Worm (Caenorhabditis elegans): Measurements from ENCODE around the gene Y105C5B.18.

DNA sequence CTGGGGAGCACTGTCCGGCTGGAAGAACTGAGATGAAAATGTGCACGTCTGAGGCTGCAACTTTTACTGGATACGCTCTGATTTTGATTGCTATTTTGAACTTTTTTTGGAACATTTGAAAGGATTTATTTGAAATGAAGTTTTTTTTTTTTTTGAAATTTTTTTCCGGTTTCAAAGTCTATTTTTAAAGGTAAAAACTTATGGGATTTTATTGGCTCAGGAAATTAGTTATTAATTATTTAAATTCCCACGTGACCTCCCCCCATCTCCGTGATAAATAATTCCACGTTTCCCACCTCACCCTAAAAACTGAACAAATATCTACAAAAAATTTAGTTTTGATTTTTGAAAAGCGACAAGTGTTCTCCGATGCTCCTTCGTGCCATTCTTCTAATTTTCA, at the start of gene Y105C5B.18:
- TF ChIP-seq pha-4 (tag; optimal IDR thresholded peaks at IDR 0.05) = no peak
- TF ChIP-seq unc-62 (GFP tag; optimal IDR thresholded peaks at IDR 0.05) = no peak
- TF ChIP-seq mab-5 (tag; optimal IDR thresholded peaks at IDR 0.05) = no peak
- no peak for TF ChIP-seq nhr-28 (tag; optimal IDR thresholded peaks at IDR 0.05)
- TF ChIP-seq zip-8 (tag; optimal IDR thresholded peaks at IDR 0.05) = no peak
- no peak for TF ChIP-seq nhr-2 (tag; optimal IDR thresholded peaks at IDR 0.05)
- no peak for TF ChIP-seq nhr-237 (tag; optimal IDR thresholded peaks at IDR 0.05)
- no peak for TF ChIP-seq lsy-2 (tag; optimal IDR thresholded peaks at IDR 0.05)
- no peak for TF ChIP-seq ham-2 (GFP tag; optimal IDR thresholded peaks at IDR 0.05)
- no peak for TF ChIP-seq cnd-1 (tag; optimal IDR thresholded peaks at IDR 0.05)
- no peak for TF ChIP-seq blmp-1 (tag; optimal IDR thresholded peaks at IDR 0.05)
- no peak for TF ChIP-seq ztf-11 (tag; optimal IDR thresholded peaks at IDR 0.05)
